Worm (Caenorhabditis elegans) whole organism, late embryonic: ENCODE results near the gene Y37D8A.25.

Source experiments
- eyg-1 ChIP-seq: sonication (generic microtip); optimal IDR thresholded peaks from 2 replicates; lab custom pipeline; 2016; ENCODE audit warnings: missing genotype, missing genetic modification characterization, missing compliant biosample characterization
- mec-3 ChIP-seq: sonication (generic microtip); optimal IDR thresholded peaks from 2 replicates; lab custom pipeline; 2016; ENCODE audit warnings: borderline replicate concordance, missing genetic modification characterization, missing compliant biosample characterization
- sox-4 ChIP-seq: sonication (generic microtip); optimal IDR thresholded peaks from 2 replicates; lab custom pipeline; 2017; ENCODE audit warnings: mild to moderate bottlenecking, missing genetic modification characterization, inconsistent platforms, missing compliant biosample characterization
- unc-55 ChIP-seq: sonication (generic microtip); optimal IDR thresholded peaks from 2 replicates; lab custom pipeline; 2017; ENCODE audit warnings: missing biosample characterization, missing genetic modification reagents, missing genetic modification characterization

ce11 chrIII:12819148-12819547 lies 905 bp downstream of the Y37D8A.25 start:
- TF ChIP-seq sox-4 (tag; lab: Kevin White, UChicago) (no peak), unc-55 (GFP tag; lab: Kevin White, UChicago) (no peak), mec-3 (tag; lab: Kevin White, UChicago) (no peak), eyg-1 (no peak)
